Worm (Caenorhabditis elegans): ENCODE data around the gene ttyh-1.

ttyh-1 gene

DNA sequence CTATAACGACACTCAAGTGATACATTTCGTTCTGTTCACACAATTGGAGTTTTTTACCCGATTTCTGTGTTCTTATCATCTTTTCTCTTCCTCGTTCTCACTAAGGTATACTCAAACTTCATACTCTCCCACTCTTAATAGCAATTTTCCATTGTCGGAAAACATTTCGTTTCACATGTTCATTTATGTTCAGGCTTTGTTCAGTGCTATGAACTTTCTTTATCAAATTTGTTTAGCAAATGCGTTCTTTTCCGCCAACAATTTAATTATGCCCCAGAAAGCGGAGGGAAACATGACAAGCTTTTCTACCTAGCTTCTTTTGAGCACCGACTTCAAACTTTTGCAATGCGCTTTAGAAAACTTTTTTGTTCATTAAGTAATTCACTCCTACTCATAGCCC is 23.0 kb upstream of the ttyh-1 start:
- TF ChIP-seq sma-9 (GFP tag; optimal IDR thresholded peaks at IDR 0.05) (peak; percentile 9), sma-9 (tag; optimal IDR thresholded peaks at IDR 0.05) (no peak), unc-55 (GFP tag; optimal IDR thresholded peaks at IDR 0.05) (no peak)

DNA sequence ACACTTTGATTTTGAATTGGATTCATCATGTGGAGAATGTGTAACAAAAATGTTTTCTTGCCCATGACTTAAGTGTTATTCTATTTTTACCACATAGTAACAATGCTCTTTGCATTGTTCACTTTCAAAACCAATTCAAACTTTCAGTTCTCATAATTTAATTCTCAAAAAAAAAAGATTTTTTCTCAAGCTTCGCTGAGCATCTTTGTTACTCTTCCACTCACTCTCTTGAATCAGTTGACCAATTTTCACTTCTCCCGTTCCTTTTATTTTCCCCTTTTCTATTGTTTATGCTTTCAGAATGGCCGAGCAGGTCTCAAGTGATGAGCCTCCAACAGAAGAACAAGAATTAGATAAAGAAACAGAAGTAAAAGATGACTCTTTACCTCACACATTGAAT is 22.4 kb upstream of the ttyh-1 start, which contains the start of gene oct-2:
Gene oct-2, plus strand, starts transcription at position 301 of the 400 bp plus-strand sequence.
- no peak for TF ChIP-seq unc-62 (GFP tag; optimal IDR thresholded peaks at IDR 0.05)

DNA sequence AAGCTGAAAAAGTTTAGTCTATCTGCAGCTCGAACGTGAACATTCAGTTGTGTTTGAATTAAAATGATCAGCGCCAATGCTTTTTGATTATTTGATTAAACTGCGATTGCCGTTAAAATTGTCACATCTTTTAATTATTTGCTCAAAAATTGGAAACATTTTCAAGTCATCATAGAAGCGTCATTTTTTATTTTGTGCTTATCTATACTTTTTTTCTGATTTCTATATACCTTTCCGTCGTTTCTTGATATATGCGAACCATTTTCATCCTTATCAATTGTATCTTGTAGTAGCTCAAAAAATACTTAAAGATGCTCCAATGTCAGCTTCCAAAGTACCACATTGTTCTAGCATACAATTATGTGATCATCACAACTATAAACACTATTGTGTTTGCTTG is 17.2 kb upstream of the ttyh-1 start:
- peak; percentile 50 for TF ChIP-seq fos-1 (tag; optimal IDR thresholded peaks at IDR 0.05)
- TF ChIP-seq snpc-4 (tag; optimal IDR thresholded peaks at IDR 0.05), result no peak
- no peak for TF ChIP-seq ztf-4 (tag; optimal IDR thresholded peaks at IDR 0.05)
- no peak for TF ChIP-seq unc-55 (GFP tag; optimal IDR thresholded peaks at IDR 0.05)
- TF ChIP-seq zag-1 (tag; optimal IDR thresholded peaks at IDR 0.05), result no peak

DNA sequence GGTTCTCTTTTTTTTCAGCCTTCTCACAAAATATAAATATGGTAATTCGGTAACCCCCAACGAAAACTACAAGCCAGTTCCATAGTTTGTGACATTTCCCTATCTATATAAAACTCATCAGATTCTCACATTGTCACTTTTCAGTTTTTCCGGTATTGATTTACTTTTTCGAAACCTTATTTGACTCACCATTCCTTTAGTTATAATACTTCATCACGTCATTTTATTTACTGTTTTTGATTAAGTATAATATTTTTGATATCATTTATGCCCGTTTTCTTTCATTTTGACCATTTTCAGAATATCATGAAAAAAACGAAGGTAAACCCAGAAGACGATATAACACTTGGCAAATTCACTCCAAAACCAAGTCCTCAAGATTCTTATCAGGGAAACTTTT is 16.7 kb upstream of the ttyh-1 start, which contains the start of gene pgp-3:
Gene pgp-3, plus strand, starts transcription at position 301 of the 400 bp plus-strand sequence.
- no peak for TF ChIP-seq unc-39 (tag; optimal IDR thresholded peaks at IDR 0.05)
- no peak for TF ChIP-seq nhr-11 (tag; optimal IDR thresholded peaks at IDR 0.05)
- no peak for TF ChIP-seq nhr-129 (tag; optimal IDR thresholded peaks at IDR 0.05)
- no peak for TF ChIP-seq lin-11 (tag; optimal IDR thresholded peaks at IDR 0.05)

DNA sequence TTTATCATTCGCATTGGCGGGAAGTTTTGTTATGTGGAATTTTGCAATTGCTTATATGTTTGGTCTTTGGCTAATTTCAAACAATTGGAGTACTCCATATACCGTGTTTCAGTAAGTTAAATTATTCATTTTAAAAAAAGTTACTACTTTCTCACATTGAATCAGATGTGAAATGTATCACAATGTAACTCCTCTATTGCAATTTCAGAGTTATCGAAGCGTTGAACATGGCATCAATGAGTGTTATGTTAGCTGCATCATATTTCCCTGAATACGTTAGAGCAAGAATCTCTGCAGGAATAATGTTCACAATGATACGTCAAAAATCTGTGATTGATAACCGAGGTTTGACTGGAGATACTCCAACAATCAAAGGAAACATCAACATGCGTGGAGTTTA is 12.7 kb upstream of the ttyh-1 start:
- no peak for TF ChIP-seq nhr-10 (tag; optimal IDR thresholded peaks at IDR 0.05)
- TF ChIP-seq ZK546.5 (tag; optimal IDR thresholded peaks at IDR 0.05), result no peak
- TF ChIP-seq blmp-1 (tag; optimal IDR thresholded peaks at IDR 0.05; ENCODE audit: insufficient read depth), result no peak
- no peak for TF ChIP-seq ztf-4 (tag; optimal IDR thresholded peaks at IDR 0.05)

DNA sequence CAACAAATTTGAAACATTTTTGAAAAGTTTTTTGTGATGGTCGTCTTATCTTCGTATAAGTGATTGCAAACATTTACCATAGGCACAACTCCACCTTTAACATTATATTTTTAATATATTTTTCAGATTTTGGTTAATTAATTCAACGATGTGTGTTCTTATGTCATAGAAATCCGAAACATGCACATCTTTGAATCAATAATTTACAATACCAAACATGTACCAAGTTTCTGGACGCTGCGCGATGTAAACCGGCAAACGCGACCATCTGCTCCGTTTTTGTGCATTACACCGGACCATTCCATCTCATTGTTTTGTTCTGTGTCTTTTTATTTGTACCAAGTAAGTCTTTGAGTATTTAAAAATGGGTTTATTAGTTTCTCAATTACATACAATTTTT is 11.0 kb upstream of the ttyh-1 start, which contains the start of gene pgp-4:
Gene pgp-4, plus strand, starts transcription at position 301 of the 400 bp plus-strand sequence.
- no peak for TF ChIP-seq peb-1 (tag; optimal IDR thresholded peaks at IDR 0.05)
- no peak for TF ChIP-seq ceh-82 (tag; optimal IDR thresholded peaks at IDR 0.05)
- no peak for TF ChIP-seq nhr-11 (tag; optimal IDR thresholded peaks at IDR 0.05)
- no peak for TF ChIP-seq egl-27 (tag; optimal IDR thresholded peaks at IDR 0.05)
- TF ChIP-seq nhr-6 (tag; optimal IDR thresholded peaks at IDR 0.05), result no peak
- no peak for TF ChIP-seq lsy-2 (tag; optimal IDR thresholded peaks at IDR 0.05)
- TF ChIP-seq lin-39 (tag; optimal IDR thresholded peaks at IDR 0.05), result no peak
- no peak for TF ChIP-seq snpc-4 (tag; optimal IDR thresholded peaks at IDR 0.05)
- TF ChIP-seq lin-13 (GFP tag; optimal IDR thresholded peaks at IDR 0.05), result no peak
- TF ChIP-seq unc-39 (tag; optimal IDR thresholded peaks at IDR 0.05), result no peak
- TF ChIP-seq nhr-77 (tag; optimal IDR thresholded peaks at IDR 0.05), result no peak
- TF ChIP-seq fos-1 (tag; optimal IDR thresholded peaks at IDR 0.05), result no peak
- TF ChIP-seq ZK546.5 (tag; optimal IDR thresholded peaks at IDR 0.05), result no peak
- no peak for TF ChIP-seq unc-55 (GFP tag; optimal IDR thresholded peaks at IDR 0.05)
- TF ChIP-seq nhr-21 (tag; optimal IDR thresholded peaks at IDR 0.05), result no peak
- no peak for TF ChIP-seq F13H6.1 (tag; optimal IDR thresholded peaks at IDR 0.05)
- no peak for TF ChIP-seq mdl-1 (tag; optimal IDR thresholded peaks at IDR 0.05)
- TF ChIP-seq ceh-16 (tag; optimal IDR thresholded peaks at IDR 0.05), result no peak

DNA sequence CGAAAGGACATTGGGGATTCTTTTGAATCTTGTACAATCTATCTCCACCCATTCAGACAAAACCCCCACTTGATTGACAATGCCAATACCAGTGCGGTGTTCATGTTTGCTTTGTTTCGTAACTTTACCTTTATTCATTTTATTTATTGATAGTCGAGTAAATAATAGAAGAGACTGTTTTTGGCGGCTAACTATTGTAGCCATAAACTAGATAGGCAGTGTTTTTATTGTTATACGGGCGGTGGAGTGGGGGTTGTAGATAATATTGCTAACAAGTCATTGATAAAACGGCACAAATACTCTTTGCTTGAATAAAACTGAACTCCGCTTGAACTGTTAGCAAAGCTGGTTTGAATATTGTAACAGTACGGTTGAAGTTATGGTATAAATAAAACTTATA is 3.6 kb upstream of the ttyh-1 start:
- no peak for TF ChIP-seq lin-11 (tag; optimal IDR thresholded peaks at IDR 0.05)
- no peak for TF ChIP-seq ztf-1 (GFP tag; conservative IDR thresholded peaks at IDR 0.05)
- TF ChIP-seq aly-2 (tag; optimal IDR thresholded peaks at IDR 0.05), result no peak

DNA sequence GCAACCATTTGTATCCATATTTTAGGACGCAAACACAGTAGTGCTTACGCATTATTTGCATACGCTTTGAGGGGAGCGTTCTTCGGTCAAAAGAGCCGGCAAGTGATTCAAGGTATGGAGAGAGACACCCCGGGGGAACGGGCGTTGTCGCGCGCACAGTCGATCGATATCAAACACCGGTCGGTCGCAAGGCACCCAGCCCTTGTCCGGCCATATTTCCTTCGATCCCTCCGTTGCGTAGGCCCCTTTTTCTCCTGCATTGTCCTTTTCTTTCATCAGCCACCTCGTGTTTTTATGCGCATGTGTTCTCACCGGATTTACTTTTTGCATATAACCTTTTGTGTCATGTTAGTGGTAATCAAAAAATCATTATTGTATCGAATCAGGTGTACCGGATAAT is 2.5 kb upstream of the ttyh-1 start:
- no peak for TF ChIP-seq ceh-16 (tag; optimal IDR thresholded peaks at IDR 0.05)
- no peak for TF ChIP-seq C34F6.9 (tag; optimal IDR thresholded peaks at IDR 0.05)
- TF ChIP-seq nhr-11 (tag; optimal IDR thresholded peaks at IDR 0.05), result no peak
- no peak for TF ChIP-seq elt-3 (tag; optimal IDR thresholded peaks at IDR 0.05)
- TF ChIP-seq ama-1 (optimal IDR thresholded peaks at IDR 0.05), result no peak
- no peak for TF ChIP-seq snpc-4 (tag; optimal IDR thresholded peaks at IDR 0.05)
- TF ChIP-seq dmd-4 (tag; optimal IDR thresholded peaks at IDR 0.05), result no peak
